Worm (Caenorhabditis elegans) whole organism, young adult: Measurements from ENCODE around the gene ash-2.

ENCODE experiments used
- B0019.2 ChIP-seq: fragments of 200-800 bp; sonication (Bioruptor generic); conservative IDR thresholded peaks from 2 replicates; pipeline ENCODE4 v1.3.6; 2022; ENCODE audit warnings: missing genetic modification reagents, missing genetic modification characterization, missing compliant biosample characterization
- F33H1.4 ChIP-seq: fragments of 200-800 bp; sonication (Bioruptor generic); IDR thresholded peaks from 2 replicates; pipeline ENCODE4 v1.3.6; 2022; ENCODE audit warnings: missing genetic modification reagents, missing genetic modification characterization, missing compliant biosample characterization
- F39B2.1 ChIP-seq: fragments of 200-800 bp; sonication (Bioruptor generic); IDR thresholded peaks from 2 replicates; pipeline ENCODE4 v1.3.6; 2022; ENCODE audit warnings: missing genetic modification reagents, missing genetic modification characterization, missing compliant biosample characterization
- F57C9.4 ChIP-seq: sonication (generic microtip); optimal IDR thresholded peaks from 2 replicates; lab custom pipeline; 2017; ENCODE audit warnings: mild to moderate bottlenecking, missing genetic modification characterization, missing compliant biosample characterization
- K12H6.12 ChIP-seq: fragments of 200-800 bp; sonication (Bioruptor generic); optimal IDR thresholded peaks from 2 replicates; lab custom pipeline; 2018; ENCODE audit warnings: mild to moderate bottlenecking, missing genetic modification characterization, missing compliant biosample characterization
- T07F8.4 ChIP-seq: sonication (generic microtip); optimal IDR thresholded peaks from 2 replicates; lab custom pipeline; 2016; ENCODE audit warnings: mild to moderate bottlenecking, missing genetic modification characterization, moderate library complexity, missing compliant biosample characterization
- Y95B8A.8 ChIP-seq: fragments of 200-800 bp; sonication (Bioruptor generic); IDR thresholded peaks from 2 replicates; pipeline ENCODE4 v1.3.6; 2022; ENCODE audit warnings: missing genetic modification reagents, missing genetic modification characterization, missing compliant biosample characterization
- ZK185.1 ChIP-seq: sonication (generic microtip); optimal IDR thresholded peaks from 2 replicates; lab custom pipeline; 2016; ENCODE audit warnings: mild to moderate bottlenecking, missing genetic modification characterization, missing compliant biosample characterization; ENCODE audit not compliant: poor library complexity, severe bottlenecking
- attf-5 ChIP-seq: fragments of 200-800 bp; sonication (Bioruptor generic); optimal IDR thresholded peaks from 2 replicates; lab custom pipeline; 2018; ENCODE audit warnings: mild to moderate bottlenecking, missing genetic modification characterization, missing compliant biosample characterization
- ceh-100 ChIP-seq: fragments of 200-800 bp; sonication (Bioruptor generic); IDR thresholded peaks from 2 replicates; pipeline ENCODE4 v1.3.6; 2022; ENCODE audit warnings: missing genetic modification reagents, missing genetic modification characterization, missing compliant biosample characterization
- ceh-27 ChIP-seq: fragments of 200-800 bp; sonication (Bioruptor generic); optimal IDR thresholded peaks from 2 replicates; lab custom pipeline; 2018; ENCODE audit warnings: mild to moderate bottlenecking, missing genetic modification characterization, moderate library complexity, missing compliant biosample characterization
- ceh-58 ChIP-seq: fragments of 200-800 bp; sonication (Bioruptor generic); IDR thresholded peaks from 2 replicates; pipeline ENCODE4 v1.3.6; 2022; ENCODE audit warnings: missing genetic modification characterization, missing compliant biosample characterization
- ceh-91 ChIP-seq: fragments of 200-800 bp; sonication (Bioruptor generic); IDR thresholded peaks from 2 replicates; pipeline ENCODE4 v1.3.6; 2022; ENCODE audit warnings: missing genetic modification reagents, missing genetic modification characterization, missing compliant biosample characterization
- chd-7 ChIP-seq: sonication (generic microtip); optimal IDR thresholded peaks from 2 replicates; lab custom pipeline; 2016; ENCODE audit warnings: mild to moderate bottlenecking, missing genetic modification characterization, moderate library complexity, missing compliant biosample characterization
- die-1 ChIP-seq: sonication (generic microtip); optimal IDR thresholded peaks from 2 replicates; lab custom pipeline; 2016; ENCODE audit warnings: missing genotype, mild to moderate bottlenecking, missing genetic modification characterization, missing compliant biosample characterization
- efl-1 ChIP-seq: fragments of 150-350 bp; optimal IDR thresholded peaks from 2 replicates; lab custom pipeline; 2014; ENCODE audit warnings: missing biosample characterization, missing genetic modification reagents, missing genetic modification characterization
- hlh-26 ChIP-seq: fragments of 200-800 bp; sonication (Bioruptor generic); conservative IDR thresholded peaks from 2 replicates; pipeline ENCODE4 v1.3.6; 2022; ENCODE audit warnings: missing genetic modification reagents, missing genetic modification characterization, missing compliant biosample characterization
- hmg-20 ChIP-seq: fragments of 200-800 bp; sonication (Bioruptor generic); IDR thresholded peaks from 2 replicates; pipeline ENCODE4 v1.3.6; 2022; ENCODE audit warnings: missing genetic modification reagents, missing genetic modification characterization, missing compliant biosample characterization
- lag-1 ChIP-seq: fragments of 200-800 bp; sonication (Bioruptor generic); IDR thresholded peaks from 2 replicates; pipeline ENCODE4 v1.3.6; 2022; ENCODE audit warnings: missing genetic modification reagents, missing genetic modification characterization, missing compliant biosample characterization
- let-607 ChIP-seq, 2 experiments: fragments of 200-800 bp in 1 of 2; sonication (Bioruptor generic) in 1 of 2; sonication (generic microtip) in 1 of 2; optimal IDR thresholded peaks; 2 replicates each; lab custom pipeline; 2016 to 2018; ENCODE audit warnings: mild to moderate bottlenecking in 2 of 2, missing compliant biosample characterization in 2 of 2, missing genetic modification characterization in 2 of 2, moderate library complexity in 2 of 2, missing genotype in 1 of 2
- lin-35 ChIP-seq, 3 experiments: fragments of 150-350 bp in 2 of 3; sonication (generic microtip) in 1 of 3; optimal IDR thresholded peaks; 2 replicates each; lab custom pipeline; 2014 to 2018; ENCODE audit warnings: missing biosample characterization in 3 of 3, missing genetic modification characterization in 3 of 3, missing genetic modification reagents in 3 of 3
- lin-40 ChIP-seq: sonication (generic microtip); optimal IDR thresholded peaks from 2 replicates; lab custom pipeline; 2016; ENCODE audit warnings: missing genetic modification characterization, mild to moderate bottlenecking, missing compliant biosample characterization, missing genotype, missing genetic modification reagents
- lsl-1 ChIP-seq: fragments of 200-800 bp; sonication (Bioruptor generic); optimal IDR thresholded peaks from 2 replicates; lab custom pipeline; 2018; ENCODE audit warnings: mild to moderate bottlenecking, missing genetic modification characterization, moderate library complexity, missing compliant biosample characterization
- madf-10 ChIP-seq: sonication (generic microtip); optimal IDR thresholded peaks from 2 replicates; lab custom pipeline; 2016; ENCODE audit warnings: mild to moderate bottlenecking, missing genetic modification characterization, missing compliant biosample characterization
- madf-6 ChIP-seq: fragments of 200-800 bp; sonication (Bioruptor generic); IDR thresholded peaks from 2 replicates; pipeline ENCODE4 v1.3.6; 2022; ENCODE audit warnings: missing genetic modification reagents, missing genetic modification characterization, missing compliant biosample characterization
- mxl-1 ChIP-seq: sonication (generic microtip); optimal IDR thresholded peaks from 2 replicates; lab custom pipeline; 2016; ENCODE audit warnings: missing genetic modification characterization, missing compliant biosample characterization
- nhr-80 ChIP-seq: sonication (generic microtip); optimal IDR thresholded peaks from 2 replicates; lab custom pipeline; 2016; ENCODE audit warnings: missing genetic modification characterization, missing compliant biosample characterization
- pha-4 ChIP-seq: fragments of 150-350 bp; sonication (generic microtip); optimal IDR thresholded peaks from 2 replicates; lab custom pipeline; 2014; ENCODE audit warnings: missing biosample characterization, missing genetic modification reagents, missing genetic modification characterization
- rec-8 ChIP-seq, 2 experiments: sonication (generic microtip); optimal IDR thresholded peaks; 2 replicates each; lab custom pipeline; 2016; ENCODE audit warnings: mild to moderate bottlenecking in 2 of 2, missing genetic modification characterization in 2 of 2, missing genetic modification reagents in 2 of 2, missing genotype in 2 of 2, missing biosample characterization in 1 of 2, missing compliant biosample characterization in 1 of 2, moderate library complexity in 1 of 2
- rpc-1 ChIP-seq, 2 experiments: fragments of 150-350 bp in 1 of 2; sonication (generic microtip) in 1 of 2; optimal IDR thresholded peaks; 2 replicates each; lab custom pipeline; 2014 to 2018; ENCODE audit warnings: missing biosample characterization in 1 of 2, missing genetic modification characterization in 1 of 2, missing genetic modification reagents in 1 of 2, missing genotype in 1 of 2
- unc-130 ChIP-seq: sonication (generic microtip); optimal IDR thresholded peaks from 2 replicates; lab custom pipeline; 2016; ENCODE audit warnings: missing genetic modification reagents, missing genetic modification characterization, missing compliant biosample characterization
- unc-62 ChIP-seq: fragments of 150-350 bp; optimal IDR thresholded peaks from 2 replicates; lab custom pipeline; 2014; ENCODE audit warnings: missing biosample characterization, missing genetic modification reagents, missing genetic modification characterization
- xnd-1 ChIP-seq: sonication (generic microtip); optimal IDR thresholded peaks from 2 replicates; lab custom pipeline; 2016; ENCODE audit warnings: missing genotype, missing genetic modification reagents, missing genetic modification characterization, missing compliant biosample characterization
- ztf-18 ChIP-seq: sonication (generic microtip); optimal IDR thresholded peaks from 2 replicates; lab custom pipeline; 2016; ENCODE audit warnings: missing genotype, mild to moderate bottlenecking, missing genetic modification characterization, missing compliant biosample characterization
- ztf-25 ChIP-seq: fragments of 200-800 bp; sonication (Bioruptor generic); IDR thresholded peaks from 2 replicates; pipeline ENCODE4 v1.3.6; 2022; ENCODE audit warnings: missing genetic modification reagents, missing genetic modification characterization, missing compliant biosample characterization

Gene ash-2

DNA sequence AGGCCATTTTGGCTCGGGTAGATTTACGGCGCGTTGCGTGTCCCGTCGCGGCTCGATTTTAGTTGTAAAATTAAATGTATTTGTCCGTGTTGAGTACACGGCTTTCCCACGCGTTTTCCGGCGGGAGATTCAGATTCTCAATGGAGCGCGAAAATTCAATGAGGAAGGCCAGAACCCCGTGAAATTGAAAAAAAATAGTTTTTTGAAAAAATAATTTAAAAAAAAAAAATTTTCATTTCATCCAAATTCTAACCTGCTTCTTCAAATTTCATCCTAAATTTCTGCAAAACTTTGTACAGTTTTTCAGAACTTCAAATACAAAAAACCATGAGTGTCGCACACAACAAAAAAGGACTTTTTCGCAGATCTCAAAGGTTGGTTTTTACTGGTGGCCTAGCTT, 29.1 kb downstream of the ash-2 start, which contains the start of gene glb-29:
Gene glb-29 (plus strand): TSS at position 301 of the 400 bp plus-strand sequence.
- no peak for TF ChIP-seq die-1 (tag; lab: Kevin White, UChicago)
- no peak for TF ChIP-seq chd-7
- no peak for TF ChIP-seq attf-5
- TF ChIP-seq mxl-1 (tag; lab: Kevin White, UChicago) = no peak
- TF ChIP-seq hmg-20 = no peak
- no peak for TF ChIP-seq madf-10 (tag; lab: Kevin White, UChicago)

ce11 chrII:12023315-12023878, 43.8 kb downstream of the ash-2 start, which contains the start of gene Y17G7B.12:
Gene Y17G7B.12 (plus strand): TSS chrII:12023861.
- no peak for TF ChIP-seq lin-40 (tag; lab: Kevin White, UChicago)
- TF ChIP-seq F39B2.1 (GFP tag; lab: Robert Waterston, UW) = no peak
- TF ChIP-seq F33H1.4 (GFP tag; lab: Robert Waterston, UW) = no peak
- no peak for TF ChIP-seq efl-1
- no peak for TF ChIP-seq xnd-1 (tag; lab: Kevin White, UChicago)

DNA sequence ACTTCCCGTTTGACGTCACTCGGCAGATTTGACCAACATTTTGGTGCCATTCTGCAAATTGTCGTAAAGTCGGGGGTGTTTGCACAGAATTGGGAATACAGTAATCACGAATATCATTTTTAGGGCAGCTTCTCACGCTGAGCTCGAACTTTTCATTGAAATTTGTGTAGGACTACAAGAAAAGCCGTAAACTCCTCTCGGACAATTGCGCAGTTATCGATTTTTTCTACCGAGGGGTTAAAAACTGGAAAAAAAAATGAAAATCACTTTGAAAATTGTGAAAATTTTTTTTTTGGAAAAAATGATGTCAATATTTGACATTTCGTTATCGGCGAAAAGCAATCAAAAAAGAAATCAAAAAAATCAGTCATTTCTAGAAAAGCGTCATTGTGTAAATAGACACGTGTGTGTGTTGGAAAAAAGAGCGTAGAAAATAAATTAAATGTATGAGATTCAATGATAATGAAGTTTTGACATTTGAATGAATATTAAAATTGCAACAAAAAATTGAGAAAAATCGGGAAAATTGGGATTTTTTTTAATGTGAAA, 48.1 kb downstream of the ash-2 start, which contains the start of gene Y17G7B.8:
Gene Y17G7B.8 (minus strand): TSS at position 51 of the 549 bp plus-strand sequence.
- TF ChIP-seq ceh-91 (GFP tag; lab: Robert Waterston, UW) (no peak), hlh-26 (GFP tag; lab: Robert Waterston, UW) (no peak), Y95B8A.8 (GFP tag; lab: Robert Waterston, UW) (no peak), pha-4 (tag; lab: Kevin White, UChicago) (peak; percentile 66), unc-62 (GFP tag; lab: Kevin White, UChicago) (peak; percentile 56), unc-130 (GFP tag; lab: Kevin White, UChicago) (no peak), rpc-1 (optimal IDR thresholded peaks at IDR 0.05; lab: Kevin White, UChicago) (no peak), rpc-1 (tag; optimal IDR thresholded peaks at IDR 0.05; lab: Kevin White, UChicago) (no peak), F57C9.4 (tag; lab: Kevin White, UChicago) (no peak), nhr-80 (tag; lab: Kevin White, UChicago) (peak; percentile 68), efl-1 (no peak), die-1 (tag; lab: Kevin White, UChicago) (no peak), ztf-25 (GFP tag; lab: Robert Waterston, UW) (no peak), ZK185.1 (no peak), lin-35 (GFP tag; optimal IDR thresholded peaks at IDR 0.05; lab: Kevin White, UChicago) (no peak), T07F8.4 (tag; lab: Kevin White, UChicago) (no peak), B0019.2 (GFP tag; lab: Robert Waterston, UW) (no peak), lag-1 (no peak), chd-7 (no peak), F33H1.4 (GFP tag; lab: Robert Waterston, UW) (no peak), lsl-1 (GFP tag; lab: Kevin White, UChicago) (peak; percentile 15), ceh-58 (GFP tag; lab: Robert Waterston, UW) (no peak), ztf-18 (no peak), K12H6.12 (tag; lab: Kevin White, UChicago) (no peak), rec-8 (tag; optimal IDR thresholded peaks at IDR 0.05; lab: Kevin White, UChicago) (no peak), madf-6 (peak; percentile 18; the same call in 1 of the 2 replicates), ceh-100 (no peak), ceh-27 (GFP tag; lab: Kevin White, UChicago) (no peak), let-607 (tag; optimal IDR thresholded peaks at IDR 0.05; lab: Kevin White, UChicago) (peak; percentile 73 to 80)
